Fruit fly (Drosophila melanogaster) whole organism, embryonic: ENCODE data around the gene CG46462.

Experiments
- Adf1 ChIP-seq: fragments of 200-800 bp; sonication (Bioruptor generic); IDR thresholded peaks from 2 replicates; pipeline ENCODE4 v1.3.6; 2022; ENCODE audit warnings: missing biosample characterization, missing genetic modification characterization
- Atf-2 ChIP-seq: fragments of 200-800 bp; sonication (Bioruptor generic); optimal IDR thresholded peaks from 2 replicates; lab custom pipeline; 2016; ENCODE audit warnings: missing biosample characterization, missing genetic modification characterization
- Atf6 ChIP-seq: fragments of 200-800 bp; sonication (Bioruptor generic); IDR thresholded peaks from 2 replicates; pipeline ENCODE4 v1.3.6; 2022; ENCODE audit warnings: missing biosample characterization, missing genetic modification characterization
- Bgb ChIP-seq: fragments of 200-800 bp; sonication (Bioruptor generic); IDR thresholded peaks from 2 replicates; pipeline ENCODE4 v1.3.6; 2022; ENCODE audit warnings: missing biosample characterization, missing genetic modification characterization; ENCODE audit not compliant: partially characterized antibody
- CG10321 ChIP-seq: fragments of 200-800 bp; sonication (Bioruptor generic); IDR thresholded peaks from 2 replicates; pipeline ENCODE4 v1.3.6; 2022; ENCODE audit warnings: missing biosample characterization, missing genetic modification characterization
- CG10543 ChIP-seq: fragments of 200-800 bp; sonication (Bioruptor generic); optimal IDR thresholded peaks from 3 replicates; lab custom pipeline; 2017; ENCODE audit warnings: missing biosample characterization, mild to moderate bottlenecking, missing genetic modification characterization, moderate library complexity
- CG11723 ChIP-seq: fragments of 200-800 bp; sonication (Bioruptor generic); optimal IDR thresholded peaks from 2 replicates; lab custom pipeline; 2017; ENCODE audit warnings: missing biosample characterization, mild to moderate bottlenecking, missing genetic modification characterization
- CG12071 ChIP-seq: fragments of 200-800 bp; sonication (Bioruptor generic); optimal IDR thresholded peaks from 3 replicates; lab custom pipeline; 2018; ENCODE audit warnings: missing biosample characterization, mild to moderate bottlenecking, missing genetic modification characterization
- CG12155 ChIP-seq: fragments of 200-800 bp; sonication (Bioruptor generic); optimal IDR thresholded peaks from 3 replicates; lab custom pipeline; 2016; ENCODE audit warnings: missing biosample characterization, missing genetic modification characterization
- CG13624 ChIP-seq: fragments of 200-800 bp; sonication (Bioruptor generic); optimal IDR thresholded peaks from 2 replicates; lab custom pipeline; 2016; ENCODE audit warnings: missing biosample characterization, missing genetic modification characterization
- CG15479 ChIP-seq: fragments of 200-800 bp; sonication (Bioruptor generic); optimal IDR thresholded peaks from 3 replicates; lab custom pipeline; 2019; ENCODE audit warnings: missing biosample characterization, mild to moderate bottlenecking, missing genetic modification characterization, moderate library complexity
- CG16863 ChIP-seq: fragments of 200-800 bp; sonication (Bioruptor generic); optimal IDR thresholded peaks from 3 replicates; lab custom pipeline; 2016; ENCODE audit warnings: missing biosample characterization, missing genetic modification characterization
- CG17359 ChIP-seq: fragments of 200-800 bp; sonication (Bioruptor generic); optimal IDR thresholded peaks from 3 replicates; lab custom pipeline; 2018; ENCODE audit warnings: missing biosample characterization, mild to moderate bottlenecking, missing genetic modification characterization, moderate library complexity
- CG18476 ChIP-seq: fragments of 200-800 bp; sonication (Bioruptor generic); optimal IDR thresholded peaks from 2 replicates; lab custom pipeline; 2016; ENCODE audit warnings: missing biosample characterization, mild to moderate bottlenecking, missing genetic modification characterization
- CG31224 ChIP-seq: fragments of 200-800 bp; sonication (Bioruptor generic); IDR thresholded peaks from 2 replicates; pipeline ENCODE4 v1.3.6; 2022; ENCODE audit warnings: missing biosample characterization, missing genetic modification characterization
- CG31388 ChIP-seq: fragments of 200-800 bp; sonication (Bioruptor generic); optimal IDR thresholded peaks from 2 replicates; lab custom pipeline; 2016; ENCODE audit warnings: missing biosample characterization, missing genetic modification characterization
- CG3163 ChIP-seq: fragments of 200-800 bp; sonication (Bioruptor generic); optimal IDR thresholded peaks from 3 replicates; lab custom pipeline; 2016; ENCODE audit warnings: missing biosample characterization, missing genetic modification characterization
- CG3726 ChIP-seq: fragments of 200-800 bp; sonication (Bioruptor generic); IDR thresholded peaks from 3 replicates; pipeline ENCODE4, ENCODE4 v1.3.6; 2022; ENCODE audit warnings: missing biosample characterization, missing genetic modification characterization
- CG5180 ChIP-seq: fragments of 200-800 bp; sonication (Bioruptor generic); optimal IDR thresholded peaks from 3 replicates; lab custom pipeline; 2017; ENCODE audit warnings: missing biosample characterization, missing genetic modification characterization, mild to moderate bottlenecking, moderate library complexity, missing genetic modification reagents
- Chrac-16 ChIP-seq: fragments of 200-800 bp; sonication (Bioruptor generic); optimal IDR thresholded peaks from 3 replicates; lab custom pipeline; 2016; ENCODE audit warnings: missing biosample characterization, missing genetic modification characterization
- D19A ChIP-seq: fragments of 200-800 bp; optimal IDR thresholded peaks from 3 replicates; lab custom pipeline; 2019; ENCODE audit warnings: missing biosample characterization, mild to moderate bottlenecking, missing genetic modification characterization, moderate library complexity
- Dp ChIP-seq: fragments of 200-800 bp; sonication (Bioruptor generic); optimal IDR thresholded peaks from 2 replicates; lab custom pipeline; 2018; ENCODE audit warnings: missing biosample characterization, mild to moderate bottlenecking, missing genetic modification characterization, moderate library complexity
- E2f2 ChIP-seq: fragments of 200-800 bp; sonication (Bioruptor generic); IDR thresholded peaks from 2 replicates; pipeline ENCODE4 v1.3.6; 2022; ENCODE audit warnings: missing biosample characterization, missing genetic modification characterization
- Hand ChIP-seq: fragments of 200-800 bp; sonication (Bioruptor generic); optimal IDR thresholded peaks from 2 replicates; lab custom pipeline; 2017; ENCODE audit warnings: mild to moderate bottlenecking, missing biosample characterization, missing genetic modification reagents, missing genetic modification characterization
- Hr78 ChIP-seq, 2 experiments: fragments of 200-800 bp in 1 of 2; fragments of >200 bp in 1 of 2; sonication (Bioruptor generic) in 1 of 2; optimal IDR thresholded peaks; 2 replicates each; lab custom pipeline; 2017 to 2019; ENCODE audit warnings: missing biosample characterization in 2 of 2, missing genetic modification characterization in 2 of 2, mild to moderate bottlenecking in 1 of 2, moderate library complexity in 1 of 2
- Kr ChIP-seq: fragments of 200-800 bp; sonication (Bioruptor generic); optimal IDR thresholded peaks from 2 replicates; lab custom pipeline; 2017; ENCODE audit warnings: missing biosample characterization, mild to moderate bottlenecking, missing genetic modification characterization
- MBD-R2 ChIP-seq: fragments of 200-800 bp; sonication (Bioruptor generic); IDR thresholded peaks from 2 replicates; pipeline ENCODE4 v1.3.6; 2022; ENCODE audit warnings: missing biosample characterization, missing genetic modification characterization
- Max ChIP-seq: fragments of 200-800 bp; sonication (Bioruptor generic); optimal IDR thresholded peaks from 2 replicates; lab custom pipeline; 2016; ENCODE audit warnings: missing biosample characterization, mild to moderate bottlenecking, missing genetic modification characterization
- Mes4 ChIP-seq: fragments of 200-800 bp; sonication (Bioruptor generic); optimal IDR thresholded peaks from 2 replicates; lab custom pipeline; 2016; ENCODE audit warnings: missing biosample characterization, missing genetic modification characterization
- Oaz ChIP-seq: fragments of 200-800 bp; sonication (Bioruptor generic); IDR thresholded peaks from 2 replicates; pipeline ENCODE4 v1.3.6; 2022; ENCODE audit warnings: missing biosample characterization, missing genetic modification characterization
- Oli ChIP-seq: fragments of 200-800 bp; sonication (Bioruptor generic); optimal IDR thresholded peaks from 2 replicates; lab custom pipeline; 2018; ENCODE audit warnings: missing biosample characterization, mild to moderate bottlenecking, missing genetic modification characterization, moderate library complexity
- PHDP ChIP-seq: fragments of 200-800 bp; sonication (Bioruptor generic); optimal IDR thresholded peaks from 3 replicates; lab custom pipeline; 2018; ENCODE audit warnings: missing biosample characterization, mild to moderate bottlenecking, missing genetic modification characterization, moderate library complexity
- Ptx1 ChIP-seq: fragments of 200-800 bp; sonication (Bioruptor generic); IDR thresholded peaks from 2 replicates; pipeline ENCODE4 v1.3.6; 2022; ENCODE audit warnings: missing biosample characterization, missing genetic modification characterization
- Sox100B ChIP-seq: fragments of 200-800 bp; sonication (Bioruptor generic); optimal IDR thresholded peaks from 3 replicates; lab custom pipeline; 2018; ENCODE audit warnings: missing biosample characterization, mild to moderate bottlenecking, missing genetic modification characterization
- Tbp ChIP-seq: fragments of >200 bp; optimal IDR thresholded peaks from 2 replicates; lab custom pipeline; 2018; ENCODE audit warnings: missing biosample characterization, missing genetic modification characterization
- cad ChIP-seq: fragments of >200 bp; optimal IDR thresholded peaks from 2 replicates; lab custom pipeline; 2017; ENCODE audit warnings: missing biosample characterization, missing genetic modification characterization
- gt ChIP-seq: fragments of 200-800 bp; sonication (Bioruptor generic); IDR thresholded peaks from 2 replicates; pipeline ENCODE4 v1.3.6; 2022; ENCODE audit warnings: missing biosample characterization, missing genetic modification characterization
- ham ChIP-seq: fragments of 200-800 bp; sonication (Bioruptor generic); IDR thresholded peaks from 2 replicates; pipeline ENCODE4 v1.3.6; 2022; ENCODE audit warnings: missing biosample characterization, missing genetic modification characterization
- jing ChIP-seq: fragments of 200-800 bp; sonication (Bioruptor generic); optimal IDR thresholded peaks from 2 replicates; lab custom pipeline; 2018; ENCODE audit warnings: missing biosample characterization, mild to moderate bottlenecking, missing genetic modification characterization
- ken ChIP-seq: fragments of 200-800 bp; sonication (Bioruptor generic); IDR thresholded peaks from 3 replicates; pipeline ENCODE4 v1.3.6; 2022; ENCODE audit warnings: missing biosample characterization, missing genetic modification characterization
- mam ChIP-seq: fragments of 200-800 bp; sonication (Bioruptor generic); optimal IDR thresholded peaks from 3 replicates; lab custom pipeline; 2016; ENCODE audit warnings: missing biosample characterization, missing genetic modification characterization
- onecut ChIP-seq: fragments of 200-800 bp; sonication (Bioruptor generic); IDR thresholded peaks from 2 replicates; pipeline ENCODE4 v1.3.6; 2022; ENCODE audit warnings: missing biosample characterization, missing genetic modification characterization
- peb ChIP-seq: fragments of 200-800 bp; sonication (Bioruptor generic); IDR thresholded peaks from 2 replicates; pipeline ENCODE4 v1.3.6; 2022; ENCODE audit warnings: missing biosample characterization, missing genetic modification characterization
- prd ChIP-seq, 3 experiments: fragments of >200 bp in 2 of 3; fragments of 200-800 bp in 1 of 3; sonication (Bioruptor generic) in 1 of 3; optimal IDR thresholded peaks in 2 of 3; IDR thresholded peaks in 1 of 3; 2 replicates in 2 of 3; 3 replicates in 1 of 3; pipeline versions ENCODE4 v1.3.6 to Lab custom; 2017 to 2022; ENCODE audit warnings: missing biosample characterization in 1 of 3, missing genetic modification characterization in 1 of 3
- psq ChIP-seq: fragments of 200-800 bp; sonication (Bioruptor generic); optimal IDR thresholded peaks from 2 replicates; lab custom pipeline; 2017; ENCODE audit warnings: missing biosample characterization, missing genetic modification characterization
- slbo ChIP-seq: fragments of 200-800 bp; sonication (Bioruptor generic); IDR thresholded peaks from 2 replicates; pipeline ENCODE4 v1.3.6; 2022; ENCODE audit warnings: missing biosample characterization, missing genetic modification characterization
- slou ChIP-seq: fragments of 200-800 bp; sonication (Bioruptor generic); optimal IDR thresholded peaks from 3 replicates; lab custom pipeline; 2016; ENCODE audit warnings: missing biosample characterization, missing genetic modification characterization
- sqz ChIP-seq: fragments of 200-800 bp; sonication (Bioruptor generic); optimal IDR thresholded peaks from 3 replicates; lab custom pipeline; 2018; ENCODE audit warnings: missing biosample characterization, mild to moderate bottlenecking, missing genetic modification characterization
- stwl ChIP-seq: fragments of 200-800 bp; sonication (Bioruptor generic); optimal IDR thresholded peaks from 3 replicates; lab custom pipeline; 2018; ENCODE audit warnings: missing biosample characterization, mild to moderate bottlenecking, missing genetic modification characterization, moderate library complexity

CG46462 gene

dm6 chr3L:19902560-19903399 is 28.7 kb upstream of the CG46462 start (continued):
- TF ChIP-seq CG18476 (peak; percentile 78), CG3163 (GFP tag; lab: Kevin White, UChicago) (peak; percentile 84), Hand (GFP tag; lab: Kevin White, UChicago) (peak; percentile 79), Max (GFP tag; lab: Kevin White, UChicago) (peak; percentile 91), CG12071 (GFP tag; lab: Kevin White, UChicago) (peak; percentile 80), CG11723 (GFP tag; lab: Kevin White, UChicago) (peak; percentile 89), CG13624 (GFP tag; lab: Kevin White, UChicago) (peak; percentile 97), Adf1 (GFP tag; lab: Robert Waterston, UW) (peak; percentile 78), Dp (GFP tag; lab: Kevin White, UChicago) (peak; percentile 0), ham (GFP tag; lab: Robert Waterston, UW) (peak; percentile 91; the same call in 1 of the 2 replicates), psq (GFP tag; lab: Kevin White, UChicago) (peak; percentile 84), MBD-R2 (GFP tag; lab: Robert Waterston, UW) (peak; percentile 96), Mes4 (GFP tag; lab: Kevin White, UChicago) (peak; percentile 87), onecut (GFP tag; lab: Robert Waterston, UW) (peak; percentile 73), jing (peak; percentile 91), CG12155 (GFP tag; lab: Kevin White, UChicago) (peak; percentile 95), mam (GFP tag; lab: Kevin White, UChicago) (peak; percentile 85), Atf-2 (GFP tag; lab: Kevin White, UChicago) (peak; percentile 92), Tbp (GFP tag; lab: Kevin White, UChicago) (no peak), CG3726 (GFP tag; lab: Robert Waterston, UW) (no peak; the same call in 2 of the 3 replicates), cad (GFP tag; lab: Kevin White, UChicago) (no peak), CG5180 (GFP tag; lab: Kevin White, UChicago) (peak; percentile 82), slou (GFP tag; lab: Kevin White, UChicago) (peak; percentile 83), Oli (peak; percentile 96), stwl (tag; lab: Kevin White, UChicago) (peak; percentile 11), Bgb (no peak), D19A (tag; lab: Kevin White, UChicago) (peak; percentile 89), CG31388 (GFP tag; lab: Kevin White, UChicago) (peak; percentile 60), sqz (GFP tag; lab: Kevin White, UChicago) (peak; percentile 90), CG15479 (GFP tag; lab: Kevin White, UChicago) (no peak), Kr (no peak), Sox100B (GFP tag; lab: Kevin White, UChicago) (peak; percentile 83), gt (GFP tag; lab: Robert Waterston, UW) (peak; percentile 72), Ptx1 (peak; percentile 96), Hr78 (GFP tag; optimal IDR thresholded peaks at IDR 0.05; lab: Kevin White, UChicago) (peak in 1 of 2 experiments; percentile 77), CG17359 (peak; percentile 96), CG10543 (GFP tag; lab: Kevin White, UChicago) (peak; percentile 60), Chrac-16 (peak; percentile 93), E2f2 (GFP tag; lab: Robert Waterston, UW) (peak; percentile 79), peb (peak; percentile 85), CG16863 (GFP tag; lab: Kevin White, UChicago) (peak; percentile 96), prd (optimal IDR thresholded peaks at IDR 0.05; lab: Kevin White, UChicago) (no peak), prd (GFP tag; IDR thresholded peaks at IDR 0.05; lab: Robert Waterston, UW) (peak; percentile 91), slbo (peak; percentile 97), CG31224 (GFP tag; lab: Robert Waterston, UW) (peak; percentile 88), CG10321 (GFP tag; lab: Robert Waterston, UW) (peak; percentile 76), PHDP (tag; lab: Kevin White, UChicago) (peak; percentile 95), Oaz (GFP tag; lab: Robert Waterston, UW) (peak; percentile 89), Atf6 (peak; percentile 97), ken (GFP tag; lab: Robert Waterston, UW) (peak; percentile 95)
